Worm (Caenorhabditis elegans): ENCODE measurements around the gene R148.4.

- TF ChIP-seq pes-1 (GFP tag; IDR thresholded peaks at IDR 0.05) (no peak), ama-1 (optimal IDR thresholded peaks at IDR 0.05) (no peak), ceh-36 (tag; optimal IDR thresholded peaks at IDR 0.05) (no peak), tbx-11 (GFP tag; IDR thresholded peaks at IDR 0.05) (no peak), ceh-13 (GFP tag; optimal IDR thresholded peaks at IDR 0.05) (no peak), hmbx-1 (tag; optimal IDR thresholded peaks at IDR 0.05) (no peak), scrt-1 (GFP tag; IDR thresholded peaks at IDR 0.05) (no peak), tbx-37 (GFP tag; conservative IDR thresholded peaks at IDR 0.05) (no peak), tra-4 (tag; optimal IDR thresholded peaks at IDR 0.05) (no peak)
Observed at ce11 chrIII:3124209-3124786, 47.1 kb upstream of the R148.4 start.
